Worm (Caenorhabditis elegans): ENCODE measurements around the gene T14E8.2.

DNA sequence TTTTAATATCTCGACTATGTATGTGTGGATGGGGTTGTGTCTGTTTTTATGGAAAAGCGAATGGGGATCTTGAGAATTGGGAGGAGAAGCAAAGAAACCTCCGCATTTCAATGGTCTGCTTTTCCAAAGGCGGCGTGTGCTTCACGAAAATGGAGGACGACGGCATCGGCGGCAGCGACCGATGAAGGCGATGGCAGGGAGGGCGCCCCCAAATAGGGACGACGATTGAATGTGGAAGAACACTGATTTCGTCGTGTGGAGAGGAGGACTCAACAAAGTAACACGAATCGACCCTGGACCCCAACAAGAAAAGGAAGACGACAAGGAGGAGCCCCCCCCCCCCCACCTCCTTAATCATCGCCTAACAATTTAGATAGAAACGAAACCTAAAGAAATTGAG lies 30.2 kb downstream of the T14E8.2 start:
- no peak for TF ChIP-seq zip-8 (tag; optimal IDR thresholded peaks at IDR 0.05)
- TF ChIP-seq nhr-28 (tag; optimal IDR thresholded peaks at IDR 0.05), result no peak
- TF ChIP-seq blmp-1 (tag; optimal IDR thresholded peaks at IDR 0.05), result no peak
- TF ChIP-seq ztf-11 (tag; optimal IDR thresholded peaks at IDR 0.05), result no peak
- no peak for TF ChIP-seq elt-3 (tag; optimal IDR thresholded peaks at IDR 0.05)
- TF ChIP-seq M03D4.4 (tag; optimal IDR thresholded peaks at IDR 0.05), result no peak
- TF ChIP-seq snpc-4 (tag; optimal IDR thresholded peaks at IDR 0.05), result no peak
- TF ChIP-seq lsy-2 (tag; optimal IDR thresholded peaks at IDR 0.05), result no peak

All from whole organism, mixed stage, embryonic.